Fruit fly (Drosophila melanogaster) whole organism, embryonic: ENCODE data around the gene Sap30.
A peak's percentile ranks its signal among the peaks of the same experiment; 100 is the strongest.

Source experiments
- Antp ChIP-seq: fragments of 200-800 bp; sonication (Bioruptor generic); optimal IDR thresholded peaks from 3 replicates; lab custom pipeline; 2016; ENCODE audit warnings: missing biosample characterization, missing genetic modification characterization
- CG10209 ChIP-seq: fragments of 200-800 bp; sonication (Bioruptor generic); optimal IDR thresholded peaks from 3 replicates; lab custom pipeline; 2017; ENCODE audit warnings: missing biosample characterization, mild to moderate bottlenecking, missing genetic modification characterization, missing genetic modification reagents
- CG10267 ChIP-seq: fragments of 200-800 bp; sonication (Bioruptor generic); optimal IDR thresholded peaks from 2 replicates; lab custom pipeline; 2018; ENCODE audit warnings: missing biosample characterization, mild to moderate bottlenecking, missing genetic modification characterization, moderate library complexity
- CG10274 ChIP-seq: fragments of 200-800 bp; sonication (Bioruptor generic); optimal IDR thresholded peaks from 3 replicates; lab custom pipeline; 2017; ENCODE audit warnings: missing biosample characterization, mild to moderate bottlenecking, missing genetic modification characterization
- CG10654 ChIP-seq: fragments of 200-800 bp; sonication (Bioruptor generic); optimal IDR thresholded peaks from 2 replicates; lab custom pipeline; 2016; ENCODE audit warnings: missing biosample characterization, missing genetic modification characterization
- CG12236 ChIP-seq: fragments of 200-800 bp; sonication (Bioruptor generic); optimal IDR thresholded peaks from 2 replicates; lab custom pipeline; 2016; ENCODE audit warnings: missing biosample characterization, missing genetic modification characterization
- CG12942 ChIP-seq: fragments of 200-800 bp; sonication (Bioruptor generic); optimal IDR thresholded peaks from 3 replicates; lab custom pipeline; 2016; ENCODE audit warnings: missing biosample characterization, missing genetic modification characterization
- CG15514 ChIP-seq: fragments of 200-800 bp; sonication (Bioruptor generic); optimal IDR thresholded peaks from 3 replicates; lab custom pipeline; 2017; ENCODE audit warnings: missing biosample characterization, missing genetic modification characterization, mild to moderate bottlenecking, moderate library complexity, missing genetic modification reagents
- CG17385 ChIP-seq: fragments of 200-800 bp; sonication (Bioruptor generic); optimal IDR thresholded peaks from 3 replicates; lab custom pipeline; 2018; ENCODE audit warnings: missing biosample characterization, mild to moderate bottlenecking, missing genetic modification characterization
- CG17829 ChIP-seq: fragments of 200-800 bp; optimal IDR thresholded peaks from 2 replicates; lab custom pipeline; 2019; ENCODE audit warnings: missing biosample characterization, mild to moderate bottlenecking, missing genetic modification characterization, moderate library complexity
- CG18262 ChIP-seq: fragments of 200-800 bp; optimal IDR thresholded peaks from 3 replicates; lab custom pipeline; 2019; ENCODE audit warnings: missing biosample characterization, mild to moderate bottlenecking, missing genetic modification characterization, moderate library complexity
- CG1832 ChIP-seq: fragments of 200-800 bp; sonication (Bioruptor generic); optimal IDR thresholded peaks from 2 replicates; lab custom pipeline; 2017; ENCODE audit warnings: missing biosample characterization, mild to moderate bottlenecking, missing genetic modification characterization, inconsistent platforms
- CG18476 ChIP-seq: fragments of 200-800 bp; sonication (Bioruptor generic); optimal IDR thresholded peaks from 2 replicates; lab custom pipeline; 2016; ENCODE audit warnings: missing biosample characterization, mild to moderate bottlenecking, missing genetic modification characterization
- CG18619 ChIP-seq: fragments of 200-800 bp; sonication (Bioruptor generic); optimal IDR thresholded peaks from 3 replicates; lab custom pipeline; 2017; ENCODE audit warnings: missing biosample characterization, mild to moderate bottlenecking, missing genetic modification characterization
- CG33213 ChIP-seq: fragments of 200-800 bp; sonication (Bioruptor generic); optimal IDR thresholded peaks from 3 replicates; lab custom pipeline; 2016; ENCODE audit warnings: missing biosample characterization, missing genetic modification characterization
- CG33557 ChIP-seq: fragments of 200-800 bp; sonication (Bioruptor generic); optimal IDR thresholded peaks from 2 replicates; lab custom pipeline; 2019; ENCODE audit warnings: missing biosample characterization, mild to moderate bottlenecking, missing genetic modification characterization, moderate library complexity
- CG3407 ChIP-seq: fragments of 200-800 bp; sonication (Bioruptor generic); optimal IDR thresholded peaks from 2 replicates; lab custom pipeline; 2018; ENCODE audit warnings: missing biosample characterization, mild to moderate bottlenecking, missing genetic modification characterization
- CG4360 ChIP-seq: fragments of 200-800 bp; sonication (Bioruptor generic); IDR thresholded peaks from 2 replicates; pipeline ENCODE4 v1.3.6; 2022; ENCODE audit warnings: missing biosample characterization, missing genetic modification characterization
- CG6791 ChIP-seq: fragments of 200-800 bp; sonication (Bioruptor generic); IDR thresholded peaks from 3 replicates; pipeline ENCODE4 v1.3.6; 2022; ENCODE audit warnings: missing biosample characterization, missing genetic modification characterization; ENCODE audit not compliant: partially characterized antibody
- CG8924 ChIP-seq: fragments of 200-800 bp; optimal IDR thresholded peaks from 3 replicates; lab custom pipeline; 2019; ENCODE audit warnings: missing biosample characterization, mild to moderate bottlenecking, missing genetic modification characterization, moderate library complexity
- CG9215 ChIP-seq: fragments of 200-800 bp; sonication (Bioruptor generic); IDR thresholded peaks from 2 replicates; pipeline ENCODE4 v1.3.6; 2022; ENCODE audit warnings: missing biosample characterization, missing genetic modification characterization
- CG9876 ChIP-seq: fragments of 200-800 bp; sonication (Bioruptor generic); optimal IDR thresholded peaks from 2 replicates; lab custom pipeline; 2016; ENCODE audit warnings: missing biosample characterization, missing genetic modification characterization
- CkIIα-i1 ChIP-seq: fragments of 200-800 bp; sonication (Bioruptor generic); IDR thresholded peaks from 2 replicates; pipeline ENCODE4 v1.3.6; 2022; ENCODE audit warnings: missing biosample characterization, missing genetic modification characterization
- CoRest ChIP-seq: fragments of 200-800 bp; sonication (Bioruptor generic); optimal IDR thresholded peaks from 3 replicates; lab custom pipeline; 2018; ENCODE audit warnings: missing biosample characterization, mild to moderate bottlenecking, missing genetic modification characterization, moderate library complexity
- CrebB ChIP-seq: fragments of 200-800 bp; sonication (Bioruptor generic); optimal IDR thresholded peaks from 3 replicates; lab custom pipeline; 2018; ENCODE audit warnings: missing biosample characterization, mild to moderate bottlenecking, missing genetic modification characterization
- Dbx ChIP-seq: fragments of 200-800 bp; sonication (Bioruptor generic); IDR thresholded peaks from 3 replicates; pipeline ENCODE4 v1.3.6; 2022; ENCODE audit warnings: missing biosample characterization, missing genetic modification characterization
- Dll ChIP-seq: fragments of 200-800 bp; sonication (Bioruptor generic); IDR thresholded peaks from 4 replicates; pipeline ENCODE4 v1.3.6; 2022; ENCODE audit warnings: missing biosample characterization, missing genetic modification characterization; ENCODE audit not compliant: partially characterized antibody
- E2f1 ChIP-seq: fragments of 200-800 bp; sonication (Bioruptor generic); IDR thresholded peaks from 2 replicates; pipeline ENCODE4 v1.3.6; 2022; ENCODE audit warnings: missing biosample characterization, missing genetic modification characterization
- Eip74EF ChIP-seq, 2 experiments: fragments of 200-800 bp in 1 of 2; fragments of >200 bp in 1 of 2; sonication (Bioruptor generic) in 1 of 2; optimal IDR thresholded peaks; 2 replicates each; lab custom pipeline; 2017 to 2019; ENCODE audit warnings: missing biosample characterization in 2 of 2, missing genetic modification characterization in 2 of 2, mild to moderate bottlenecking in 1 of 2, moderate library complexity in 1 of 2
- HLHmδ ChIP-seq: fragments of 200-800 bp; sonication (Bioruptor generic); optimal IDR thresholded peaks from 2 replicates; lab custom pipeline; 2018; ENCODE audit warnings: missing biosample characterization, mild to moderate bottlenecking, missing genetic modification characterization, moderate library complexity
- HmgD ChIP-seq: fragments of 200-800 bp; sonication (Bioruptor generic); optimal IDR thresholded peaks from 3 replicates; lab custom pipeline; 2016; ENCODE audit warnings: missing biosample characterization, missing genetic modification characterization
- Hmx ChIP-seq: fragments of 200-800 bp; sonication (Bioruptor generic); optimal IDR thresholded peaks from 2 replicates; lab custom pipeline; 2016; ENCODE audit warnings: missing biosample characterization, missing genetic modification characterization
- Hr51 ChIP-seq, 2 experiments: fragments of 200-800 bp; sonication (Bioruptor generic); optimal IDR thresholded peaks; 2 replicates in 1 of 2; 3 replicates in 1 of 2; lab custom pipeline; 2016 to 2018; ENCODE audit warnings: missing biosample characterization in 2 of 2, missing genetic modification characterization in 2 of 2, mild to moderate bottlenecking in 1 of 2, moderate library complexity in 1 of 2
- Neu2 ChIP-seq: fragments of 200-800 bp; sonication (Bioruptor generic); optimal IDR thresholded peaks from 3 replicates; lab custom pipeline; 2016; ENCODE audit warnings: missing biosample characterization, missing genetic modification characterization, borderline replicate concordance
- TFAM ChIP-seq: fragments of 200-800 bp; sonication (Bioruptor generic); optimal IDR thresholded peaks from 2 replicates; lab custom pipeline; 2017; ENCODE audit warnings: missing biosample characterization, missing genetic modification characterization, inconsistent platforms
- Taf1 ChIP-seq: fragments of 200-800 bp; sonication (Bioruptor generic); IDR thresholded peaks from 2 replicates; pipeline ENCODE4 v1.3.6; 2022; ENCODE audit warnings: missing biosample characterization, missing genetic modification characterization
- ab ChIP-seq: fragments of 200-800 bp; sonication (Bioruptor generic); optimal IDR thresholded peaks from 2 replicates; lab custom pipeline; 2016; ENCODE audit warnings: missing biosample characterization, missing genetic modification characterization
- bowl ChIP-seq: fragments of 200-800 bp; sonication (Bioruptor generic); IDR thresholded peaks from 2 replicates; pipeline ENCODE4 v1.3.6; 2022; ENCODE audit warnings: missing biosample characterization, missing genetic modification characterization
- cato ChIP-seq: fragments of 200-800 bp; sonication (Bioruptor generic); optimal IDR thresholded peaks from 2 replicates; lab custom pipeline; 2016; ENCODE audit warnings: missing biosample characterization, missing genetic modification characterization, borderline replicate concordance
- crol ChIP-seq: fragments of 200-800 bp; sonication (Bioruptor generic); IDR thresholded peaks from 2 replicates; pipeline ENCODE4 v1.3.6; 2022; ENCODE audit warnings: missing biosample characterization, missing genetic modification characterization
- ems ChIP-seq: fragments of 200-800 bp; sonication (Bioruptor generic); optimal IDR thresholded peaks from 3 replicates; lab custom pipeline; 2016; ENCODE audit warnings: missing biosample characterization, missing genetic modification characterization
- eve ChIP-seq, 2 experiments: fragments of >200 bp; optimal IDR thresholded peaks; 2 replicates each; lab custom pipeline; 2017; ENCODE audit warnings: missing biosample characterization in 2 of 2, missing genetic modification characterization in 2 of 2
- fu2 ChIP-seq: fragments of 200-800 bp; sonication (Bioruptor generic); optimal IDR thresholded peaks from 2 replicates; lab custom pipeline; 2016; ENCODE audit warnings: missing biosample characterization, missing genetic modification characterization
- grn ChIP-seq: fragments of 200-800 bp; sonication (Bioruptor generic); optimal IDR thresholded peaks from 3 replicates; lab custom pipeline; 2017; ENCODE audit warnings: missing biosample characterization, missing genetic modification characterization
- lbe ChIP-seq: fragments of 200-800 bp; sonication (Bioruptor generic); optimal IDR thresholded peaks from 2 replicates; lab custom pipeline; 2016; ENCODE audit warnings: missing biosample characterization, mild to moderate bottlenecking, missing genetic modification characterization
- maf-S ChIP-seq: fragments of 200-800 bp; sonication (Bioruptor generic); optimal IDR thresholded peaks from 2 replicates; lab custom pipeline; 2016; ENCODE audit warnings: missing biosample characterization, missing genetic modification characterization
- mirr ChIP-seq: fragments of 200-800 bp; sonication (Bioruptor generic); optimal IDR thresholded peaks from 3 replicates; lab custom pipeline; 2018; ENCODE audit warnings: missing biosample characterization, mild to moderate bottlenecking, missing genetic modification characterization
- onecut ChIP-seq: fragments of 200-800 bp; sonication (Bioruptor generic); IDR thresholded peaks from 2 replicates; pipeline ENCODE4 v1.3.6; 2022; ENCODE audit warnings: missing biosample characterization, missing genetic modification characterization
- schlank ChIP-seq: fragments of 200-800 bp; sonication (Bioruptor generic); optimal IDR thresholded peaks from 2 replicates; lab custom pipeline; 2018; ENCODE audit warnings: missing biosample characterization, mild to moderate bottlenecking, missing genetic modification characterization
- sob ChIP-seq: fragments of 200-800 bp; sonication (Bioruptor generic); IDR thresholded peaks from 2 replicates; pipeline ENCODE4 v1.3.6; 2022; ENCODE audit warnings: missing biosample characterization, missing genetic modification characterization
- wdn ChIP-seq: fragments of 200-800 bp; sonication (Bioruptor generic); IDR thresholded peaks from 2 replicates; pipeline ENCODE4 v1.3.6; 2022; ENCODE audit warnings: missing biosample characterization, missing genetic modification characterization

Gene Sap30

dm6 chrX:16793129-16793748 is 6.2 kb downstream of the Sap30 start (continued):
- TF ChIP-seq CG10654 (GFP tag; lab: Kevin White, UChicago): no peak
- peak; percentile 40 for TF ChIP-seq CG17385
- TF ChIP-seq Antp (GFP tag; lab: Kevin White, UChicago): no peak
- peak; percentile 53 for TF ChIP-seq CG15514 (GFP tag; lab: Kevin White, UChicago)
- TF ChIP-seq Neu2: no peak
- no peak for TF ChIP-seq sob (GFP tag; lab: Robert Waterston, UW)
- TF ChIP-seq ems (GFP tag; lab: Kevin White, UChicago): no peak
- no peak for TF ChIP-seq cato (GFP tag; lab: Kevin White, UChicago)
- TF ChIP-seq wdn (GFP tag; lab: Robert Waterston, UW): no peak
- TF ChIP-seq CG18476 (GFP tag; lab: Kevin White, UChicago): no peak
- no peak for TF ChIP-seq schlank (tag; lab: Kevin White, UChicago)
- TF ChIP-seq fu2 (GFP tag; lab: Kevin White, UChicago): no peak
- peak; percentile 33 for TF ChIP-seq CG1832 (GFP tag; lab: Kevin White, UChicago)
- no peak for TF ChIP-seq CG10209 (GFP tag; lab: Kevin White, UChicago)
- TF ChIP-seq CrebB: no peak
- TF ChIP-seq Eip74EF (GFP tag; optimal IDR thresholded peaks at IDR 0.05; lab: Kevin White, UChicago): peak in 1 of 2 experiments; percentile 18
- TF ChIP-seq maf-S (GFP tag; lab: Kevin White, UChicago): no peak
- no peak for TF ChIP-seq CG6791 (GFP tag; lab: Robert Waterston, UW)
- no peak for TF ChIP-seq CG9215 (GFP tag; lab: Robert Waterston, UW)
- TF ChIP-seq CG9876 (GFP tag; lab: Kevin White, UChicago): no peak
- no peak for TF ChIP-seq CG18262
- no peak for TF ChIP-seq ab (GFP tag; lab: Kevin White, UChicago)
- TF ChIP-seq E2f1 (GFP tag; lab: Robert Waterston, UW): no peak
- no peak for TF ChIP-seq Dbx (GFP tag; lab: Robert Waterston, UW)
- peak; percentile 66 for TF ChIP-seq onecut
- no peak for TF ChIP-seq HLHmδ (GFP tag; lab: Kevin White, UChicago)
- TF ChIP-seq CG33557 (GFP tag; lab: Kevin White, UChicago): no peak
- TF ChIP-seq mirr (GFP tag; lab: Kevin White, UChicago): no peak
- no peak for TF ChIP-seq Hr51 (GFP tag; optimal IDR thresholded peaks at IDR 0.05; lab: Kevin White, UChicago)
- TF ChIP-seq Dll (GFP tag; lab: Robert Waterston, UW): no peak
- no peak for TF ChIP-seq lbe (GFP tag; lab: Kevin White, UChicago)
- TF ChIP-seq CG8924: peak; percentile 5
- TF ChIP-seq CG4360 (GFP tag; lab: Robert Waterston, UW): peak; percentile 91
- TF ChIP-seq CG10267 (tag; lab: Kevin White, UChicago): no peak
- TF ChIP-seq CG12236: no peak
- no peak for TF ChIP-seq bowl (GFP tag; lab: Robert Waterston, UW)
- no peak for TF ChIP-seq CG18619 (GFP tag; lab: Kevin White, UChicago)
- no peak for TF ChIP-seq CG10274 (GFP tag; lab: Kevin White, UChicago)
- TF ChIP-seq CkIIα-i1 (GFP tag; lab: Robert Waterston, UW): no peak
- no peak for TF ChIP-seq CG17829 (tag; lab: Kevin White, UChicago)
- TF ChIP-seq CG12942 (GFP tag; lab: Kevin White, UChicago): no peak
- TF ChIP-seq grn: no peak
- no peak for TF ChIP-seq TFAM (GFP tag; lab: Kevin White, UChicago)
- no peak for TF ChIP-seq Taf1 (GFP tag; lab: Robert Waterston, UW)
- no peak for TF ChIP-seq CG33213 (GFP tag; lab: Kevin White, UChicago)
- TF ChIP-seq CoRest: no peak
- no peak for TF ChIP-seq HmgD (GFP tag; lab: Kevin White, UChicago)
- TF ChIP-seq CG3407 (GFP tag; lab: Kevin White, UChicago): no peak
- TF ChIP-seq crol: peak; percentile 85
- TF ChIP-seq Hmx (GFP tag; lab: Kevin White, UChicago): no peak
- TF ChIP-seq eve (GFP tag; optimal IDR thresholded peaks at IDR 0.05; lab: Kevin White, UChicago): no peak
